Fruit fly (Drosophila melanogaster) S2 (cell line): ENCODE results near the gene CG3552.

Source experiments
- CG8478 ChIP-seq: fragments of >200 bp; optimal IDR thresholded peaks from 2 replicates; lab custom pipeline; 2018
- CTCF ChIP-seq, 2 experiments: fragments of >200 bp; optimal IDR thresholded peaks; 2 replicates each; lab custom pipeline; 2018

- TF ChIP-seq CG8478: no peak
- peak in 1 of 2 experiments; percentile 16 for TF ChIP-seq CTCF (optimal IDR thresholded peaks at IDR 0.05; lab: Kevin White, UChicago)
Measured at dm6 chr3L:9442625-9443282, 13.4 kb upstream of the CG3552 start, which contains the start of gene Srg3.
